Worm (Caenorhabditis elegans) whole organism, early embryonic: ENCODE results near the gene Y6E2A.10.

Source experiments
- ama-1 ChIP-seq: fragments of 150-350 bp; optimal IDR thresholded peaks from 2 replicates; lab custom pipeline; 2014
- ceh-36 ChIP-seq: sonication (generic microtip); optimal IDR thresholded peaks from 2 replicates; lab custom pipeline; 2016; ENCODE audit warnings: missing genetic modification characterization, inconsistent platforms, missing compliant biosample characterization
- ets-7 ChIP-seq: sonication (generic microtip); optimal IDR thresholded peaks from 2 replicates; lab custom pipeline; 2016; ENCODE audit warnings: missing genotype, missing genetic modification characterization, missing compliant biosample characterization
- flt-1 ChIP-seq: fragments of 200-800 bp; sonication (Bioruptor generic); IDR thresholded peaks from 2 replicates; pipeline ENCODE4 v1.3.6; 2022; ENCODE audit warnings: missing genetic modification characterization, missing compliant biosample characterization
- hmbx-1 ChIP-seq: sonication (generic microtip); optimal IDR thresholded peaks from 2 replicates; lab custom pipeline; 2016; ENCODE audit warnings: mild to moderate bottlenecking, missing genetic modification characterization, missing compliant biosample characterization
- sea-1 ChIP-seq: fragments of 200-800 bp; sonication (Bioruptor generic); conservative IDR thresholded peaks from 2 replicates; pipeline ENCODE4 v1.3.6; 2022; ENCODE audit warnings: missing genetic modification characterization, missing compliant biosample characterization
- tbx-11 ChIP-seq: fragments of 200-800 bp; sonication (Bioruptor generic); IDR thresholded peaks from 2 replicates; pipeline ENCODE4 v1.3.6; 2022; ENCODE audit warnings: missing genetic modification characterization, missing compliant biosample characterization
- tra-4 ChIP-seq: sonication (generic microtip); optimal IDR thresholded peaks from 2 replicates; lab custom pipeline; 2017; ENCODE audit warnings: missing genetic modification characterization, missing compliant biosample characterization

DNA sequence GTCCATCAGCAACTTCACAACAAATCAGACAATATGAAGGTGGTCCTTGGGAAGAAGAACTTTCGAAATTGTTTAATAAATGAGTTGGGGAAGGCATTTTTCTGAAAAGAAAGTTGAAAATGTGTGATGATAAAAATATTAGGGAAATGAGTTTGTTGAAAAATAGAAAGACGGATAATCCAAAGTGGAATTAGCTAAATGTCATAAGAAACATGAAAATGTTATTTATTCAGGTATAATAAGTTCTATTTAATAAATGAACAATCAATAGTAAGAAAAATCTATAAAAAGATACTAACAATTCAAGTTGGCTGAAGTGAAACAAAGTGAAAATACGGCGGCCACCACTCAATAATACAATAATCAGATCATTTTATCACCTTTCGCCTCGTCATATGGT lies 28.1 kb downstream of the Y6E2A.10 start, which contains the start of gene nhr-53:
- no peak for TF ChIP-seq ama-1 (lab: Kevin White, UChicago)
- TF ChIP-seq ceh-36 (tag; lab: Kevin White, UChicago) = no peak
- TF ChIP-seq hmbx-1 (tag; lab: Kevin White, UChicago) = no peak
- no peak for TF ChIP-seq ets-7 (tag; lab: Kevin White, UChicago)
- no peak for TF ChIP-seq flt-1 (GFP tag; lab: Robert Waterston, UW)
- no peak for TF ChIP-seq sea-1
- no peak for TF ChIP-seq tra-4 (tag; lab: Kevin White, UChicago)
- no peak for TF ChIP-seq tbx-11 (GFP tag; lab: Robert Waterston, UW)
